Worm (Caenorhabditis elegans): ENCODE results near the gene pxl-1.
A peak's percentile ranks its signal among the peaks of the same experiment; 100 is the strongest.

The pxl-1 gene

ce11 chrIII:5840815-5841573 lies 54.8 kb downstream of the pxl-1 start:
- TF ChIP-seq ceh-82 (tag; optimal IDR thresholded peaks at IDR 0.05) (no peak), gmeb-1 (tag; optimal IDR thresholded peaks at IDR 0.05) (peak; percentile 28), crh-2 (tag; optimal IDR thresholded peaks at IDR 0.05) (no peak), alr-1 (tag; optimal IDR thresholded peaks at IDR 0.05) (no peak), nhr-77 (tag; optimal IDR thresholded peaks at IDR 0.05) (no peak)

ce11 chrIII:5840277-5840676 lies 55.5 kb downstream of the pxl-1 start:
- TF ChIP-seq fos-1 (tag; optimal IDR thresholded peaks at IDR 0.05) (peak; percentile 40), ztf-1 (GFP tag; conservative IDR thresholded peaks at IDR 0.05) (no peak), nhr-129 (tag; optimal IDR thresholded peaks at IDR 0.05) (no peak), mdl-1 (tag; optimal IDR thresholded peaks at IDR 0.05) (no peak), aly-2 (tag; optimal IDR thresholded peaks at IDR 0.05) (no peak), lin-13 (GFP tag; optimal IDR thresholded peaks at IDR 0.05) (no peak), sma-9 (GFP tag; optimal IDR thresholded peaks at IDR 0.05) (peak; percentile 5), sma-9 (tag; optimal IDR thresholded peaks at IDR 0.05) (no peak)
